Fruit fly (Drosophila melanogaster) whole organism, embryonic: Measurements from ENCODE around the gene Glut1.

Source experiments
- Awh ChIP-seq: fragments of 200-800 bp; sonication (Bioruptor generic); IDR thresholded peaks from 2 replicates; pipeline ENCODE4, ENCODE4 v1.3.6; 2022; ENCODE audit warnings: missing biosample characterization, missing genetic modification characterization
- C15 ChIP-seq: fragments of 200-800 bp; sonication (Bioruptor generic); IDR thresholded peaks from 3 replicates; pipeline ENCODE4 v1.3.6; 2022; ENCODE audit warnings: missing biosample characterization, missing genetic modification characterization
- CG10654 ChIP-seq: fragments of 200-800 bp; sonication (Bioruptor generic); optimal IDR thresholded peaks from 2 replicates; lab custom pipeline; 2016; ENCODE audit warnings: missing biosample characterization, missing genetic modification characterization
- CG11560 ChIP-seq: fragments of 200-800 bp; sonication (Bioruptor generic); IDR thresholded peaks from 3 replicates; pipeline ENCODE4 v1.3.6; 2022; ENCODE audit warnings: missing biosample characterization, missing genetic modification characterization
- CG12155 ChIP-seq: fragments of 200-800 bp; sonication (Bioruptor generic); optimal IDR thresholded peaks from 3 replicates; lab custom pipeline; 2016; ENCODE audit warnings: missing biosample characterization, missing genetic modification characterization
- CG13123 ChIP-seq: fragments of 200-800 bp; sonication (Bioruptor generic); optimal IDR thresholded peaks from 2 replicates; lab custom pipeline; 2016; ENCODE audit warnings: missing biosample characterization, missing genetic modification characterization
- CG15696 ChIP-seq: fragments of 200-800 bp; sonication (Bioruptor generic); optimal IDR thresholded peaks from 2 replicates; lab custom pipeline; 2019; ENCODE audit warnings: missing biosample characterization, mild to moderate bottlenecking, missing genetic modification characterization, moderate library complexity
- CG1602 ChIP-seq: fragments of 200-800 bp; sonication (Bioruptor generic); optimal IDR thresholded peaks from 3 replicates; lab custom pipeline; 2016; ENCODE audit warnings: missing biosample characterization, missing genetic modification characterization
- CG16815 ChIP-seq: fragments of 200-800 bp; sonication (Bioruptor generic); optimal IDR thresholded peaks from 3 replicates; lab custom pipeline; 2017; ENCODE audit warnings: missing biosample characterization, mild to moderate bottlenecking, missing genetic modification characterization
- CG17912 ChIP-seq: fragments of 200-800 bp; sonication (Bioruptor generic); optimal IDR thresholded peaks from 2 replicates; lab custom pipeline; 2018; ENCODE audit warnings: missing biosample characterization, mild to moderate bottlenecking, missing genetic modification characterization
- CG1832 ChIP-seq: fragments of 200-800 bp; sonication (Bioruptor generic); optimal IDR thresholded peaks from 2 replicates; lab custom pipeline; 2017; ENCODE audit warnings: missing biosample characterization, mild to moderate bottlenecking, missing genetic modification characterization, inconsistent platforms
- CG30020 ChIP-seq: fragments of 200-800 bp; optimal IDR thresholded peaks from 2 replicates; lab custom pipeline; 2019; ENCODE audit warnings: missing biosample characterization, mild to moderate bottlenecking, missing genetic modification characterization, moderate library complexity
- CG3407 ChIP-seq: fragments of 200-800 bp; sonication (Bioruptor generic); optimal IDR thresholded peaks from 2 replicates; lab custom pipeline; 2018; ENCODE audit warnings: missing biosample characterization, mild to moderate bottlenecking, missing genetic modification characterization
- CG5245 ChIP-seq: fragments of 200-800 bp; sonication (Bioruptor generic); optimal IDR thresholded peaks from 3 replicates; lab custom pipeline; 2016; ENCODE audit warnings: missing biosample characterization, missing genetic modification characterization
- CG6254 ChIP-seq: fragments of 200-800 bp; sonication (Bioruptor generic); optimal IDR thresholded peaks from 3 replicates; lab custom pipeline; 2017; ENCODE audit warnings: mild to moderate bottlenecking, missing biosample characterization, missing genetic modification reagents, missing genetic modification characterization
- CG6791 ChIP-seq: fragments of 200-800 bp; sonication (Bioruptor generic); IDR thresholded peaks from 3 replicates; pipeline ENCODE4 v1.3.6; 2022; ENCODE audit warnings: missing biosample characterization, missing genetic modification characterization; ENCODE audit not compliant: partially characterized antibody
- CG9727 ChIP-seq: fragments of 200-800 bp; sonication (Bioruptor generic); optimal IDR thresholded peaks from 3 replicates; lab custom pipeline; 2017; ENCODE audit warnings: missing biosample characterization, mild to moderate bottlenecking, missing genetic modification characterization
- CG9817 ChIP-seq: fragments of 200-800 bp; sonication (Bioruptor generic); optimal IDR thresholded peaks from 2 replicates; lab custom pipeline; 2018; ENCODE audit warnings: missing biosample characterization, mild to moderate bottlenecking, missing genetic modification characterization, moderate library complexity
- CG9876 ChIP-seq: fragments of 200-800 bp; sonication (Bioruptor generic); optimal IDR thresholded peaks from 2 replicates; lab custom pipeline; 2016; ENCODE audit warnings: missing biosample characterization, missing genetic modification characterization
- CHES-1-like ChIP-seq: fragments of 200-800 bp; sonication (Bioruptor generic); optimal IDR thresholded peaks from 2 replicates; lab custom pipeline; 2016; ENCODE audit warnings: missing biosample characterization, missing genetic modification characterization
- Camta ChIP-seq: fragments of 200-800 bp; sonication (Bioruptor generic); optimal IDR thresholded peaks from 2 replicates; lab custom pipeline; 2016; ENCODE audit warnings: missing biosample characterization, missing genetic modification characterization
- CkIIα-i1 ChIP-seq: fragments of 200-800 bp; sonication (Bioruptor generic); IDR thresholded peaks from 2 replicates; pipeline ENCODE4 v1.3.6; 2022; ENCODE audit warnings: missing biosample characterization, missing genetic modification characterization
- Doc2 ChIP-seq: fragments of 200-800 bp; sonication (Bioruptor generic); IDR thresholded peaks from 2 replicates; pipeline ENCODE4 v1.3.6; 2022; ENCODE audit warnings: missing biosample characterization, missing genetic modification characterization
- Drgx ChIP-seq: fragments of 200-800 bp; sonication (Bioruptor generic); IDR thresholded peaks from 2 replicates; pipeline ENCODE4 v1.3.6; 2022; ENCODE audit warnings: missing biosample characterization, missing genetic modification characterization
- HmgZ ChIP-seq: fragments of 200-800 bp; sonication (Bioruptor generic); optimal IDR thresholded peaks from 2 replicates; lab custom pipeline; 2018; ENCODE audit warnings: missing biosample characterization, mild to moderate bottlenecking, missing genetic modification characterization
- Hr3 ChIP-seq: fragments of 200-800 bp; sonication (Bioruptor generic); optimal IDR thresholded peaks from 3 replicates; lab custom pipeline; 2016; ENCODE audit warnings: missing biosample characterization, missing genetic modification characterization
- MBD-R2 ChIP-seq: fragments of 200-800 bp; sonication (Bioruptor generic); IDR thresholded peaks from 2 replicates; pipeline ENCODE4 v1.3.6; 2022; ENCODE audit warnings: missing biosample characterization, missing genetic modification characterization
- Max ChIP-seq: fragments of 200-800 bp; sonication (Bioruptor generic); optimal IDR thresholded peaks from 2 replicates; lab custom pipeline; 2016; ENCODE audit warnings: missing biosample characterization, mild to moderate bottlenecking, missing genetic modification characterization
- Meics ChIP-seq: fragments of 200-800 bp; sonication (Bioruptor generic); optimal IDR thresholded peaks from 2 replicates; lab custom pipeline; 2017; ENCODE audit warnings: missing biosample characterization, mild to moderate bottlenecking, missing genetic modification characterization
- NFAT ChIP-seq: fragments of 200-800 bp; sonication (Bioruptor generic); IDR thresholded peaks from 2 replicates; pipeline ENCODE4 v1.3.6; 2022; ENCODE audit warnings: missing biosample characterization, missing genetic modification characterization
- Ravus ChIP-seq: fragments of 200-800 bp; sonication (Bioruptor generic); IDR thresholded peaks from 2 replicates; pipeline ENCODE4 v1.3.6; 2022; ENCODE audit warnings: missing biosample characterization, missing genetic modification characterization
- Scr ChIP-seq: fragments of 200-800 bp; sonication (Bioruptor generic); IDR thresholded peaks from 2 replicates; pipeline ENCODE4 v1.3.6; 2022; ENCODE audit warnings: missing biosample characterization, missing genetic modification characterization; ENCODE audit not compliant: partially characterized antibody
- Sox100B ChIP-seq: fragments of 200-800 bp; sonication (Bioruptor generic); optimal IDR thresholded peaks from 3 replicates; lab custom pipeline; 2018; ENCODE audit warnings: missing biosample characterization, mild to moderate bottlenecking, missing genetic modification characterization
- bcd ChIP-seq: fragments of 200-800 bp; sonication (Bioruptor generic); optimal IDR thresholded peaks from 2 replicates; lab custom pipeline; 2017; ENCODE audit warnings: missing biosample characterization, mild to moderate bottlenecking, missing genetic modification characterization
- chif ChIP-seq, 2 experiments: fragments of 200-800 bp; sonication (Bioruptor generic); optimal IDR thresholded peaks; 3 replicates each; lab custom pipeline; 2016; ENCODE audit warnings: missing biosample characterization in 2 of 2, missing genetic modification characterization in 2 of 2
- chm ChIP-seq: fragments of 200-800 bp; sonication (Bioruptor generic); IDR thresholded peaks from 2 replicates; pipeline ENCODE4 v1.3.6; 2022; ENCODE audit warnings: missing biosample characterization, missing genetic modification characterization
- dmrt11E ChIP-seq: fragments of 200-800 bp; sonication (Bioruptor generic); optimal IDR thresholded peaks from 3 replicates; lab custom pipeline; 2018; ENCODE audit warnings: missing biosample characterization, mild to moderate bottlenecking, missing genetic modification characterization, moderate library complexity
- fd102C ChIP-seq: fragments of 200-800 bp; sonication (Bioruptor generic); optimal IDR thresholded peaks from 2 replicates; lab custom pipeline; 2018; ENCODE audit warnings: missing biosample characterization, mild to moderate bottlenecking, missing genetic modification characterization, moderate library complexity
- fd3F ChIP-seq: fragments of 200-800 bp; sonication (Bioruptor generic); optimal IDR thresholded peaks from 2 replicates; lab custom pipeline; 2018; ENCODE audit warnings: missing biosample characterization, mild to moderate bottlenecking, missing genetic modification characterization, moderate library complexity
- grn ChIP-seq: fragments of 200-800 bp; sonication (Bioruptor generic); optimal IDR thresholded peaks from 3 replicates; lab custom pipeline; 2017; ENCODE audit warnings: missing biosample characterization, missing genetic modification characterization
- nerfin-1 ChIP-seq: fragments of 200-800 bp; sonication (Bioruptor generic); optimal IDR thresholded peaks from 3 replicates; lab custom pipeline; 2019; ENCODE audit warnings: missing biosample characterization, mild to moderate bottlenecking, missing genetic modification characterization, moderate library complexity
- pfk ChIP-seq: fragments of 200-800 bp; sonication (Bioruptor generic); optimal IDR thresholded peaks from 2 replicates; lab custom pipeline; 2018; ENCODE audit warnings: missing biosample characterization, mild to moderate bottlenecking, missing genetic modification characterization, moderate library complexity
- rib ChIP-seq: fragments of 200-800 bp; sonication (Bioruptor generic); IDR thresholded peaks from 2 replicates; pipeline ENCODE4 v1.3.6; 2022; ENCODE audit warnings: missing biosample characterization, missing genetic modification characterization
- run ChIP-seq: fragments of 200-800 bp; sonication (Bioruptor generic); optimal IDR thresholded peaks from 3 replicates; lab custom pipeline; 2018; ENCODE audit warnings: missing biosample characterization, mild to moderate bottlenecking, missing genetic modification characterization
- schlank ChIP-seq: fragments of 200-800 bp; sonication (Bioruptor generic); optimal IDR thresholded peaks from 2 replicates; lab custom pipeline; 2018; ENCODE audit warnings: missing biosample characterization, mild to moderate bottlenecking, missing genetic modification characterization
- sd ChIP-seq: fragments of 200-800 bp; sonication (Bioruptor generic); optimal IDR thresholded peaks from 3 replicates; lab custom pipeline; 2018; ENCODE audit warnings: missing biosample characterization, mild to moderate bottlenecking, missing genetic modification characterization, moderate library complexity
- sim ChIP-seq: fragments of 200-800 bp; sonication (Bioruptor generic); IDR thresholded peaks from 2 replicates; pipeline ENCODE4 v1.3.6; 2022; ENCODE audit warnings: missing biosample characterization, missing genetic modification characterization
- sqz ChIP-seq: fragments of 200-800 bp; sonication (Bioruptor generic); optimal IDR thresholded peaks from 3 replicates; lab custom pipeline; 2018; ENCODE audit warnings: missing biosample characterization, mild to moderate bottlenecking, missing genetic modification characterization
- tap ChIP-seq: fragments of 200-800 bp; optimal IDR thresholded peaks from 3 replicates; lab custom pipeline; 2019; ENCODE audit warnings: missing biosample characterization, mild to moderate bottlenecking, missing genetic modification characterization, moderate library complexity
- yki ChIP-seq: fragments of >200 bp; optimal IDR thresholded peaks from 3 replicates; lab custom pipeline; 2018
- zfh1 ChIP-seq: fragments of 200-800 bp; sonication (Bioruptor generic); IDR thresholded peaks from 3 replicates; pipeline ENCODE4 v1.3.6; 2022; ENCODE audit warnings: missing biosample characterization, missing genetic modification characterization

Gene Glut1

dm6 chr3L:1029610-1030284, 115.9 kb downstream of the Glut1 start (continued):
- TF ChIP-seq CG6254 (GFP tag; lab: Kevin White, UChicago) (peak; percentile 80), CHES-1-like (GFP tag; lab: Kevin White, UChicago) (no peak), sqz (GFP tag; lab: Kevin White, UChicago) (peak; percentile 10), dmrt11E (peak; percentile 41), Sox100B (GFP tag; lab: Kevin White, UChicago) (peak; percentile 69), C15 (GFP tag; lab: Robert Waterston, UW) (no peak), Awh (GFP tag; lab: Robert Waterston, UW) (no peak), HmgZ (tag; lab: Kevin White, UChicago) (no peak), NFAT (GFP tag; lab: Robert Waterston, UW) (no peak), CkIIα-i1 (GFP tag; lab: Robert Waterston, UW) (no peak), sim (GFP tag; lab: Robert Waterston, UW) (peak; percentile 57; the same call in 1 of the 2 replicates), CG16815 (no peak), tap (tag; lab: Kevin White, UChicago) (peak; percentile 34), zfh1 (peak; percentile 85), Meics (no peak), nerfin-1 (peak; percentile 53), CG10654 (GFP tag; lab: Kevin White, UChicago) (peak; percentile 56), CG9727 (GFP tag; lab: Kevin White, UChicago) (no peak), CG1602 (GFP tag; lab: Kevin White, UChicago) (peak; percentile 42), CG30020 (tag; lab: Kevin White, UChicago) (no peak), CG9817 (tag; lab: Kevin White, UChicago) (no peak), Drgx (GFP tag; lab: Robert Waterston, UW) (peak; percentile 68), bcd (GFP tag; lab: Kevin White, UChicago) (peak; percentile 60), Max (GFP tag; lab: Kevin White, UChicago) (no peak), fd3F (no peak), CG13123 (GFP tag; lab: Kevin White, UChicago) (no peak), Camta (no peak), MBD-R2 (GFP tag; lab: Robert Waterston, UW) (no peak), Scr (GFP tag; lab: Robert Waterston, UW) (no peak), CG11560 (no peak), schlank (no peak), Ravus (GFP tag; lab: Robert Waterston, UW) (no peak), run (tag; lab: Kevin White, UChicago) (no peak), chm (GFP tag; lab: Robert Waterston, UW) (peak; percentile 57), CG15696 (no peak), grn (GFP tag; lab: Kevin White, UChicago) (no peak), CG5245 (GFP tag; lab: Kevin White, UChicago) (peak; percentile 79), CG6791 (GFP tag; lab: Robert Waterston, UW) (no peak), rib (GFP tag; lab: Robert Waterston, UW) (no peak), CG3407 (GFP tag; lab: Kevin White, UChicago) (peak; percentile 69), Doc2 (GFP tag; lab: Robert Waterston, UW) (no peak), fd102C (no peak), sd (tag; lab: Kevin White, UChicago) (no peak), CG17912 (no peak), CG1832 (GFP tag; lab: Kevin White, UChicago) (no peak), pfk (GFP tag; lab: Kevin White, UChicago) (no peak), Hr3 (GFP tag; lab: Kevin White, UChicago) (peak; percentile 57), chif (GFP tag; optimal IDR thresholded peaks at IDR 0.05; lab: Kevin White, UChicago) (peak; percentile 61 to 67), CG9876 (GFP tag; lab: Kevin White, UChicago) (no peak), CG12155 (GFP tag; lab: Kevin White, UChicago) (peak; percentile 20), yki (lab: Kevin White, UChicago) (no peak)
